Fruit fly (Drosophila melanogaster): ENCODE measurements around the gene CG3708.

dm6 chrX:945446-946013, 15.6 kb upstream of the CG3708 start, which contains the start of gene CG3703:
- no peak for TF ChIP-seq psq (optimal IDR thresholded peaks at IDR 0.05)
- no peak for TF ChIP-seq ttk (optimal IDR thresholded peaks at IDR 0.05)
- no peak for TF ChIP-seq Sin3A (optimal IDR thresholded peaks at IDR 0.05)
- no peak for TF ChIP-seq h (optimal IDR thresholded peaks at IDR 0.05)
- no peak for TF ChIP-seq insv (optimal IDR thresholded peaks at IDR 0.05)
